Worm (Caenorhabditis elegans): ENCODE data around the gene K01D12.7.

Gene K01D12.7

DNA sequence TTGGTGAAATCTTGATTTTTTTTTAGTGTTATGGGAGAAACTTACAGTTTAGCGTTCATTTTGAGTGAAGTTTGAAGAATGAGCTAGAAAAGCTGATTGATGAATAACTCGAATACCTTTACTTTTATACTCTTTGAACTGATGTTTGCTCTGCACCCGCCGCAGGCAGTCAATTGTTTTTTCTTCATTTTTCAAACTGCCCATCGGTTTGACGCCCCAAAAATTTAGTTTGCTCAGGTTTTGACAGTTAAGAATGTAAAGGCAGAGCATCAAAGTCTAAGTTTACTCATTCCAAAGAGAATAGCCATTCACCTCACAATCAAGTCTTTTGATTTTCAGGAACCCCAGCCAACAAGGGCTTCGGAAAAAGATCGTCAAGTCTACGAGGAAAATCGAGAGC, 39.6 kb downstream of the K01D12.7 start, which contains the start of gene fipr-1:
Gene fipr-1, minus strand, starts transcription at position 101 of the 400 bp plus-strand sequence.
- TF ChIP-seq akir-1 (GFP tag; optimal IDR thresholded peaks at IDR 0.05) (no peak), C17E4.6 (GFP tag; IDR thresholded peaks at IDR 0.05) (no peak), zim-3 (tag; optimal IDR thresholded peaks at IDR 0.05) (no peak), snpc-3.4 (tag; optimal IDR thresholded peaks at IDR 0.05) (no peak), ztf-3 (GFP tag; optimal IDR thresholded peaks at IDR 0.05) (no peak), ZK185.1 (tag; optimal IDR thresholded peaks at IDR 0.05; ENCODE audit: poor library complexity, severe bottlenecking) (no peak), F57A8.1 (GFP tag; optimal IDR thresholded peaks at IDR 0.05) (no peak), cebp-2 (GFP tag; IDR thresholded peaks at IDR 0.05) (no peak), madf-8 (GFP tag; conservative IDR thresholded peaks at IDR 0.05) (no peak), sdz-38 (tag; optimal IDR thresholded peaks at IDR 0.05) (no peak), F57C9.4 (tag; optimal IDR thresholded peaks at IDR 0.05) (no peak), gei-17 (GFP tag; optimal IDR thresholded peaks at IDR 0.05) (no peak), mes-4 (tag; optimal IDR thresholded peaks at IDR 0.05) (no peak), F55B11.4 (tag; optimal IDR thresholded peaks at IDR 0.05; ENCODE audit: borderline replicate concordance, insufficient read depth) (no peak), Y53G8AR.9 (GFP tag; conservative IDR thresholded peaks at IDR 0.05) (no peak), tbx-9 (tag; optimal IDR thresholded peaks at IDR 0.05; ENCODE audit: borderline replicate concordance) (no peak), ama-1 (optimal IDR thresholded peaks at IDR 0.05) (no peak), ama-1 (GFP tag; optimal IDR thresholded peaks at IDR 0.05) (no peak)

DNA sequence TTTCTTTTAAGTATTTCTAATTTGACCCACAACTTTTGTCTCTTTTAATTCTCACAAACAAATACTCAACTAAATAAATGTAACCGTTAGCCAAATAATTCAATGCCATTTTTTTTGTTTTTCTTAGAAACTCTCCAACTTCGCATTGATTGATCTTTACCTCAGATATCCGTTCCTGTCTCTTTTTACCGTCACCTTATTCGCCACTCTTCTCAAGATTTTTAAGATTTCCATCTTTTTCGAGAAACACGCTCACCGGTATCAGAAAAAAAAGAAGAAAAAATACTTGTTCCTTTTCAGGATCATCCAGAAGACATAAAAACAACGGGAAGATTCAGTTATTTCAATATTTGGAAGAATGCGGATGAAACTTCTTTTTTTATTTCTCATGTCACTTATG, 42.9 kb downstream of the K01D12.7 start, which contains the start of gene F23H12.5:
Gene F23H12.5, plus strand, starts transcription at position 301 of the 400 bp plus-strand sequence.
- TF ChIP-seq F55B11.4 (tag; optimal IDR thresholded peaks at IDR 0.05; ENCODE audit: borderline replicate concordance, insufficient read depth): no peak
- TF ChIP-seq madf-3 (GFP tag; IDR thresholded peaks at IDR 0.05): no peak
- TF ChIP-seq K12H6.12 (tag; optimal IDR thresholded peaks at IDR 0.05): no peak
- TF ChIP-seq T26A5.8 (tag; optimal IDR thresholded peaks at IDR 0.05): no peak
- TF ChIP-seq let-607 (tag; optimal IDR thresholded peaks at IDR 0.05): no peak
- no peak for TF ChIP-seq egrh-3 (GFP tag; IDR thresholded peaks at IDR 0.05)
- TF ChIP-seq B0035.1 (tag; optimal IDR thresholded peaks at IDR 0.05): no peak

DNA sequence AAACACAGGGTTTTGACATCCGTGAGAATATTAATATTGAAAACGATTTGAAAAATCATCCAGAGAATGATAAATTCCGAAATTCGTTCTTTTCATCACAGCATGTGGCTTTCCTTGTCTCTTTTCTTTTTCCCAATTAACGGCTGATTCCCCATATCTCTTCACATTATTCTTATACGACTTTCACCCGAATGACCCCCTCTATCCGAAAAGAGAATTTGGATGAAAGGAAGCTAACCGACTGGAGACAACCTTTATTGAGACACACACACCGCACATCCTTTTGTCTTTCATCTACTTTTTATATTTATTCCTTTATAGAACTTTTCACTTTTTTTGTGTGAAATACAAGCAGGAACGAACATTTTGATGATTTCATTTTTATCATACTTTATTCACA, 43.7 kb downstream of the K01D12.7 start:
- TF ChIP-seq sdz-38 (tag; optimal IDR thresholded peaks at IDR 0.05) (no peak), madf-10 (tag; optimal IDR thresholded peaks at IDR 0.05) (no peak), hlh-26 (GFP tag; conservative IDR thresholded peaks at IDR 0.05) (no peak), madf-3 (GFP tag; IDR thresholded peaks at IDR 0.05) (no peak), hlh-12 (tag; optimal IDR thresholded peaks at IDR 0.05) (no peak), T07F8.4 (tag; optimal IDR thresholded peaks at IDR 0.05) (no peak), lin-26 (GFP tag; IDR thresholded peaks at IDR 0.05) (no peak), cebp-2 (GFP tag; IDR thresholded peaks at IDR 0.05) (no peak), B0035.1 (tag; optimal IDR thresholded peaks at IDR 0.05) (no peak), zfh-2 (GFP tag; conservative IDR thresholded peaks at IDR 0.05) (no peak), repo-1 (tag; optimal IDR thresholded peaks at IDR 0.05) (no peak), Y53F4B.3 (GFP tag; IDR thresholded peaks at IDR 0.05) (no peak), Y79H2A.3 (GFP tag; conservative IDR thresholded peaks at IDR 0.05) (no peak), F37B4.10 (GFP tag; IDR thresholded peaks at IDR 0.05) (no peak), ccch-3 (GFP tag; optimal IDR thresholded peaks at IDR 0.05) (no peak), sea-2 (GFP tag; IDR thresholded peaks at IDR 0.05) (no peak), sptf-2 (GFP tag; optimal IDR thresholded peaks at IDR 0.05) (no peak)

Data from whole organism, young adult.